Worm (Caenorhabditis elegans): ENCODE measurements around the gene scd-2.

Gene scd-2

DNA sequence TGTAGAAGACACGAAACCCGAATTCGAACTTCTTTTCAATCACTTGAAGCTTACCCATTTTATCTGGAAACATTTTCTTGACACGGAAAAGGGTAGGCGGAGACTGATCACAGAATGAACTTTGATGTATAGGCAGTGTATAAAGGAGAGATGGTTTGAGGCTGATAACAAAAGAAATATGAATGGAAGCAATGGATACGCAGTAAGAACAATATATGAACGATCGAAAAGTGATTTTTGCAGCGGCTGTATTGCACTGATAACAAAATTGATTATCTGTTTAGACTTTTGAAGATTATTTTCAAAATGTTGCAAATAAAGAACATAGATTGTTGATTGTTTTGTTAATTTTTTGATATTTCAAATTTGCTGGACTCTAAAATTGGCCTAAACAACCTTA, 32.7 kb downstream of the scd-2 start, which contains the start of gene pmp-5 (continued):
- TF ChIP-seq daf-8 (GFP tag; IDR thresholded peaks at IDR 0.05) (no peak), F10B5.3 (tag; optimal IDR thresholded peaks at IDR 0.05) (no peak), F26F4.8 (GFP tag; conservative IDR thresholded peaks at IDR 0.05) (no peak), nhr-102 (tag; optimal IDR thresholded peaks at IDR 0.05) (peak; percentile 50), zip-11 (GFP tag; IDR thresholded peaks at IDR 0.05) (no peak), jun-1 (tag; optimal IDR thresholded peaks at IDR 0.05) (no peak), nhr-10 (tag; optimal IDR thresholded peaks at IDR 0.05) (no peak), daf-16 (GFP tag; optimal IDR thresholded peaks at IDR 0.05) (no peak), daf-16 (tag; optimal IDR thresholded peaks at IDR 0.05) (peak; percentile 82), tra-1 (GFP tag; IDR thresholded peaks at IDR 0.05) (peak; percentile 65), lin-29 (GFP tag; IDR thresholded peaks at IDR 0.05) (no peak), ztf-7 (tag; optimal IDR thresholded peaks at IDR 0.05) (no peak), dve-1 (tag; optimal IDR thresholded peaks at IDR 0.05; ENCODE audit: insufficient read depth) (peak; percentile 67), nhr-111 (GFP tag; optimal IDR thresholded peaks at IDR 0.05) (no peak), zfp-2 (tag; optimal IDR thresholded peaks at IDR 0.05) (no peak), zag-1 (tag; optimal IDR thresholded peaks at IDR 0.05) (no peak), hlh-11 (tag; optimal IDR thresholded peaks at IDR 0.05) (peak; percentile 69), lin-15B (tag; optimal IDR thresholded peaks at IDR 0.05) (no peak), dmd-6 (GFP tag; IDR thresholded peaks at IDR 0.05) (peak; percentile 91), fos-1 (tag; optimal IDR thresholded peaks at IDR 0.05) (no peak), F37D6.2 (tag; optimal IDR thresholded peaks at IDR 0.05) (no peak), mdl-1 (tag; optimal IDR thresholded peaks at IDR 0.05) (no peak), unc-39 (tag; optimal IDR thresholded peaks at IDR 0.05) (no peak), vab-7 (GFP tag; IDR thresholded peaks at IDR 0.05) (no peak), nhr-48 (tag; optimal IDR thresholded peaks at IDR 0.05) (peak; percentile 45)

DNA sequence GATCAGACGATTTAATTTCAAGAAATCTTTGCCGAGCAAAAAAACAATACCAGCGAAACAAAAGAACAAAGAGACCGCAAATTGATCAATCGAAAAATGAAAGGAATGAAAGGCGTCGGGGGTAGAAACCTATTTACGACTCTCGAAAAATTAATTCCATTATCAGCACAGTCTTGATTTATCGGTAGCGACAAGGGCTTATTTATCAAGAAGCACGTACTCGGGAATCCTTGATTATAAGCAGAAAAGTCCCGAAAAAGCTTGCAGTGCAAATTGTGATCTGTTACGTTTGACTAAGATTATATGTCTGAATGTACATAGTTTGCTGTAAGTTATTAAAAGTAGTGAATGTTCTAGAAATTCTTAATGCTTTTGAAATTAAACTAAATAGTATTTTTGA, 33.5 kb downstream of the scd-2 start:
- TF ChIP-seq daf-19 (GFP tag; conservative IDR thresholded peaks at IDR 0.05) (no peak), aha-1 (tag) (peak; percentile 52), mes-2 (tag; optimal IDR thresholded peaks at IDR 0.05; ENCODE audit: poor library complexity, severe bottlenecking) (no peak), saeg-2 (GFP tag; IDR thresholded peaks at IDR 0.05) (no peak), fkh-10 (GFP tag; optimal IDR thresholded peaks at IDR 0.05) (no peak), dmd-6 (GFP tag; IDR thresholded peaks at IDR 0.05) (peak; percentile 73), nhr-28 (tag; optimal IDR thresholded peaks at IDR 0.05) (peak; percentile 18), mdl-1 (tag; optimal IDR thresholded peaks at IDR 0.05) (no peak), dve-1 (tag; optimal IDR thresholded peaks at IDR 0.05; ENCODE audit: insufficient read depth) (peak; percentile 32), mxl-3 (GFP tag; optimal IDR thresholded peaks at IDR 0.05) (no peak), ceh-82 (tag; optimal IDR thresholded peaks at IDR 0.05) (no peak), R02D3.7 (tag; optimal IDR thresholded peaks at IDR 0.05) (no peak), hif-1 (tag; optimal IDR thresholded peaks at IDR 0.05) (peak in 1 of 2 experiments; percentile 84), zfp-3 (GFP tag; conservative IDR thresholded peaks at IDR 0.05) (no peak), daf-12 (tag; optimal IDR thresholded peaks at IDR 0.05) (no peak), D1046.2 (GFP tag; IDR thresholded peaks at IDR 0.05) (no peak), ztf-11 (tag; optimal IDR thresholded peaks at IDR 0.05) (no peak), unc-130 (GFP tag; optimal IDR thresholded peaks at IDR 0.05) (no peak), daf-8 (GFP tag; IDR thresholded peaks at IDR 0.05) (no peak), mep-1 (tag; optimal IDR thresholded peaks at IDR 0.05) (no peak), madf-9 (GFP tag; conservative IDR thresholded peaks at IDR 0.05) (no peak), nhr-25 (tag; optimal IDR thresholded peaks at IDR 0.05; ENCODE audit: borderline replicate concordance, insufficient read depth) (no peak), F44E2.7 (GFP tag; IDR thresholded peaks at IDR 0.05) (no peak), nhr-237 (tag; optimal IDR thresholded peaks at IDR 0.05) (no peak), aly-2 (tag; optimal IDR thresholded peaks at IDR 0.05) (no peak), nhr-48 (tag; optimal IDR thresholded peaks at IDR 0.05) (no peak), daf-16 (GFP tag; optimal IDR thresholded peaks at IDR 0.05) (no peak), daf-16 (tag; optimal IDR thresholded peaks at IDR 0.05) (peak; percentile 74), lin-1 (GFP tag; IDR thresholded peaks at IDR 0.05) (no peak), lir-3 (tag; optimal IDR thresholded peaks at IDR 0.05) (no peak), F10B5.3 (tag; optimal IDR thresholded peaks at IDR 0.05) (no peak), egl-43 (GFP tag; IDR thresholded peaks at IDR 0.05) (no peak), php-3 (GFP tag; IDR thresholded peaks at IDR 0.05) (0 out of 2 replicates have a peak, but pooled peaks have one; percentile 33), lin-29 (GFP tag; IDR thresholded peaks at IDR 0.05) (no peak), hlh-11 (tag; optimal IDR thresholded peaks at IDR 0.05) (peak; percentile 34), madf-5 (GFP tag; IDR thresholded peaks at IDR 0.05) (no peak)
